Worm (Caenorhabditis elegans): Measurements from ENCODE around the gene tag-52.

tag-52 gene

ce11 chrX:3689802-3690201 is 11.4 kb upstream of the tag-52 start:
- TF ChIP-seq zag-1 (tag; optimal IDR thresholded peaks at IDR 0.05) (no peak), nhr-84 (tag; optimal IDR thresholded peaks at IDR 0.05) (no peak), egl-13 (tag; optimal IDR thresholded peaks at IDR 0.05) (no peak), elt-3 (tag; optimal IDR thresholded peaks at IDR 0.05) (no peak), nhr-12 (tag; optimal IDR thresholded peaks at IDR 0.05) (no peak), egl-27 (tag; optimal IDR thresholded peaks at IDR 0.05) (no peak), xbp-1 (tag; optimal IDR thresholded peaks at IDR 0.05) (no peak), ztf-11 (tag; optimal IDR thresholded peaks at IDR 0.05) (no peak), vab-15 (tag; optimal IDR thresholded peaks at IDR 0.05) (no peak), sox-4 (tag; optimal IDR thresholded peaks at IDR 0.05) (no peak), nhr-19 (GFP tag; conservative IDR thresholded peaks at IDR 0.05) (no peak), swsn-7 (tag; optimal IDR thresholded peaks at IDR 0.05) (no peak), hpl-2 (GFP tag; optimal IDR thresholded peaks at IDR 0.05) (no peak), tbx-2 (tag; optimal IDR thresholded peaks at IDR 0.05) (no peak), nhr-47 (tag; optimal IDR thresholded peaks at IDR 0.05) (no peak), fkh-10 (GFP tag; optimal IDR thresholded peaks at IDR 0.05) (no peak), irx-1 (tag; optimal IDR thresholded peaks at IDR 0.05) (no peak), pqm-1 (tag; optimal IDR thresholded peaks at IDR 0.05) (no peak), lin-15B (tag; optimal IDR thresholded peaks at IDR 0.05) (no peak)

ce11 chrX:3689155-3689719 is 10.9 kb upstream of the tag-52 start, which contains the start of gene tag-278:
TSS of gene tag-278 (minus strand) at chrX:3689205.
- TF ChIP-seq rnt-1 (tag; optimal IDR thresholded peaks at IDR 0.05) (peak; percentile 47), snu-23 (GFP tag; optimal IDR thresholded peaks at IDR 0.05) (peak; percentile 31), mef-2 (tag; optimal IDR thresholded peaks at IDR 0.05) (no peak), efl-1 (optimal IDR thresholded peaks at IDR 0.05) (no peak), efl-1 (GFP tag; optimal IDR thresholded peaks at IDR 0.05 in 1 of 2) (peak in 1 of 2 experiments; percentile 70), zip-4 (GFP tag; optimal IDR thresholded peaks at IDR 0.05) (no peak), nhr-19 (GFP tag; conservative IDR thresholded peaks at IDR 0.05) (peak; percentile 27; the same call in 1 of the 2 replicates), nhr-47 (tag; optimal IDR thresholded peaks at IDR 0.05) (peak; percentile 3), lsy-2 (tag; optimal IDR thresholded peaks at IDR 0.05) (peak in 1 of 2 experiments; percentile 9), C34B4.2 (tag; optimal IDR thresholded peaks at IDR 0.05) (no peak), nhr-71 (tag; optimal IDR thresholded peaks at IDR 0.05) (peak; percentile 65), lin-14 (GFP tag; optimal IDR thresholded peaks at IDR 0.05) (peak; percentile 67), mdl-1 (tag; optimal IDR thresholded peaks at IDR 0.05) (peak in 1 of 2 experiments; percentile 12), unc-130 (tag; optimal IDR thresholded peaks at IDR 0.05) (peak; percentile 17), lir-3 (tag; optimal IDR thresholded peaks at IDR 0.05; ENCODE audit: poor library complexity) (no peak)

- TF ChIP-seq ceh-63 (GFP tag; optimal IDR thresholded peaks at IDR 0.05) (peak; percentile 67), jun-1 (tag; optimal IDR thresholded peaks at IDR 0.05) (no peak)
These were observed 8.1 kb upstream of the tag-52 start for ce11 chrX:3686420-3686819.

- peak; percentile 38 for TF ChIP-seq rnt-1 (tag; optimal IDR thresholded peaks at IDR 0.05)
- TF ChIP-seq ama-1 (optimal IDR thresholded peaks at IDR 0.05) = no peak
- peak; percentile 24 for TF ChIP-seq pag-3 (tag; optimal IDR thresholded peaks at IDR 0.05; ENCODE audit: borderline replicate concordance, insufficient read depth)
- no peak for TF ChIP-seq nhr-47 (tag; optimal IDR thresholded peaks at IDR 0.05)
These were observed 4.7 kb upstream of the tag-52 start for ce11 chrX:3683060-3683459.
